Worm (Caenorhabditis elegans) whole organism, L2 larva: ENCODE measurements around the gene R01H2.1.

Experiments
- ceh-82 ChIP-seq: fragments of 150-350 bp; optimal IDR thresholded peaks from 2 replicates; lab custom pipeline; 2014; ENCODE audit warnings: missing biosample characterization, missing genetic modification characterization
- nhr-23 ChIP-seq: fragments of 150-350 bp; optimal IDR thresholded peaks from 2 replicates; lab custom pipeline; 2014; ENCODE audit warnings: missing biosample characterization, missing genetic modification reagents, missing genetic modification characterization
- skn-1 ChIP-seq: sonication (generic microtip); optimal IDR thresholded peaks from 2 replicates; lab custom pipeline; 2017; ENCODE audit warnings: missing biosample characterization, missing genetic modification characterization
- snpc-4 ChIP-seq: fragments of 150-350 bp; optimal IDR thresholded peaks from 2 replicates; lab custom pipeline; 2014; ENCODE audit warnings: missing biosample characterization, missing genetic modification characterization

ce11 chrIII:7112285-7112684 lies 49.6 kb downstream of the R01H2.1 start:
- no peak for TF ChIP-seq skn-1
- no peak for TF ChIP-seq nhr-23 (tag; lab: Kevin White, UChicago)
- TF ChIP-seq ceh-82: no peak
- no peak for TF ChIP-seq snpc-4 (tag; lab: Kevin White, UChicago)
